Worm (Caenorhabditis elegans): ENCODE data around the gene C44B7.7.

- TF ChIP-seq fax-1 (tag; optimal IDR thresholded peaks at IDR 0.05) (no peak), unc-55 (GFP tag; optimal IDR thresholded peaks at IDR 0.05) (no peak), fkh-10 (GFP tag; optimal IDR thresholded peaks at IDR 0.05) (no peak), elt-2 (tag; optimal IDR thresholded peaks at IDR 0.05) (no peak), nhr-11 (tag; optimal IDR thresholded peaks at IDR 0.05) (no peak), ama-1 (optimal IDR thresholded peaks at IDR 0.05) (no peak)
Measured at ce11 chrII:6888661-6889579, 9.0 kb upstream of the C44B7.7 start.
